Worm (Caenorhabditis elegans): ENCODE results near the gene zchc-1A.

DNA sequence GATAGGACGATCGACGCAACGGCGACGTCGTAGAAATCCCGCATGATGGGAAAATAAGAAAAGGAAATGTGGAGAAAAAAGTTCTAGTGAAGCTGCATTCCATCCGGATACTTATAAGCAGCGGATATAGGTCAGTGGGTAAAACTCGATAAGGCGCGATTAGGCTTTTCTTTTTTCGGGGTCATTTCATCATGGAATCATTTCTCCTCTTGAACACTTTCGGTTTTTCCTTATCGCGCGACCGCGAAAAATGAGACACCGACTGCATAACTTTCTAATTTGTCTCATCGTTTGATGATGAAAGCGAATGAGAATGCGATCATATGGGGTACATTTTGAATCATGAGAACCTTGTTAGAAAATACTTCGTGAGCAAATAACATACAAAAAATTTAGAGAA is 23.8 kb upstream of the zchc-1A start, which contains the start of gene dpy-8:
- TF ChIP-seq ZK546.5 (tag; optimal IDR thresholded peaks at IDR 0.05) (no peak), unc-62 (GFP tag; optimal IDR thresholded peaks at IDR 0.05) (no peak), unc-39 (tag; optimal IDR thresholded peaks at IDR 0.05) (no peak), zag-1 (tag; optimal IDR thresholded peaks at IDR 0.05) (no peak), lin-13 (GFP tag; optimal IDR thresholded peaks at IDR 0.05) (no peak), fos-1 (tag; optimal IDR thresholded peaks at IDR 0.05) (no peak), peb-1 (tag; optimal IDR thresholded peaks at IDR 0.05) (no peak), Y55F3AM.14 (GFP tag; optimal IDR thresholded peaks at IDR 0.05) (no peak), mbf-1 (tag; optimal IDR thresholded peaks at IDR 0.05) (no peak), egl-27 (tag; optimal IDR thresholded peaks at IDR 0.05) (no peak), elt-3 (tag; optimal IDR thresholded peaks at IDR 0.05) (no peak), aly-2 (tag; optimal IDR thresholded peaks at IDR 0.05) (no peak), elt-1 (tag; optimal IDR thresholded peaks at IDR 0.05) (no peak), mab-5 (tag; optimal IDR thresholded peaks at IDR 0.05) (no peak)
